Worm (Caenorhabditis elegans): ENCODE measurements around the gene T16G12.6.

T16G12.6 gene

ce11 chrIII:10069278-10069677, at the start of gene T16G12.6:
TSS of gene T16G12.6 (plus strand) at chrIII:10069578.
- TF ChIP-seq tab-1 (GFP tag; IDR thresholded peaks at IDR 0.05), result no peak
- no peak for TF ChIP-seq T22C8.4 (GFP tag; IDR thresholded peaks at IDR 0.05)
- TF ChIP-seq cog-1 (tag; optimal IDR thresholded peaks at IDR 0.05), result no peak
- no peak for TF ChIP-seq klf-2 (GFP tag; conservative IDR thresholded peaks at IDR 0.05)
- TF ChIP-seq flt-1 (GFP tag; IDR thresholded peaks at IDR 0.05), result no peak
- no peak for TF ChIP-seq ztf-29 (GFP tag; IDR thresholded peaks at IDR 0.05)
- TF ChIP-seq med-1 (GFP tag; optimal IDR thresholded peaks at IDR 0.05; ENCODE audit: insufficient read depth), result no peak
- TF ChIP-seq ref-1 (GFP tag; conservative IDR thresholded peaks at IDR 0.05), result no peak
- TF ChIP-seq ztf-23 (GFP tag; IDR thresholded peaks at IDR 0.05), result no peak

- TF ChIP-seq ref-1 (GFP tag; conservative IDR thresholded peaks at IDR 0.05), result no peak
- no peak for TF ChIP-seq T22C8.4 (GFP tag; IDR thresholded peaks at IDR 0.05)
- TF ChIP-seq cog-1 (tag; optimal IDR thresholded peaks at IDR 0.05), result no peak
- no peak for TF ChIP-seq med-1 (GFP tag; optimal IDR thresholded peaks at IDR 0.05; ENCODE audit: insufficient read depth)
- no peak for TF ChIP-seq klf-2 (GFP tag; conservative IDR thresholded peaks at IDR 0.05)
- no peak for TF ChIP-seq tab-1 (GFP tag; IDR thresholded peaks at IDR 0.05)
- no peak for TF ChIP-seq ztf-23 (GFP tag; IDR thresholded peaks at IDR 0.05)
- TF ChIP-seq ztf-29 (GFP tag; IDR thresholded peaks at IDR 0.05), result no peak
- TF ChIP-seq flt-1 (GFP tag; IDR thresholded peaks at IDR 0.05), result no peak
Observed at ce11 chrIII:10023452-10023851, 45.9 kb upstream of the T16G12.6 start, which contains the start of gene ins-21. TSS of gene ins-21 (plus strand) at chrIII:10023752.

DNA sequence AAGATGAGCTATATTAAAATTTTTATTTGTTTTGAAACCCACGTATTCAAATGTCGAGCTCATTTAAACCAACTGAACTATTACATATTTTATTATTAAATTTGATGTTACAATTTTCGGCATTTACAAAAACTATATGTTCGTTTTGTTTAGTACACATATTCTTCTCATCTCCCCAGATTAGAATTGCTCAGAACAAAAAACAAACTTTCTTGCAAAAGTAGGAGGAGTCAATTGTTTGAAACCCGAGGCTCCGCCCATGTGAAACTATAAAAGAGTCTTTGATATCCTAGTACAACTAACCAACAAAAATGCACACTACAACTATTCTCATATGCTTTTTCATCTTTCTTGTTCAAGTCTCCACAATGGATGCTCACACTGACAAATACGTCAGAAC, 43.4 kb upstream of the T16G12.6 start, which contains the start of gene ins-22:
Gene ins-22, plus strand, starts transcription at position 301 of the 400 bp plus-strand sequence.
- no peak for TF ChIP-seq cog-1 (tag; optimal IDR thresholded peaks at IDR 0.05)
- no peak for TF ChIP-seq flt-1 (GFP tag; IDR thresholded peaks at IDR 0.05)
- no peak for TF ChIP-seq klf-2 (GFP tag; conservative IDR thresholded peaks at IDR 0.05)
- TF ChIP-seq ztf-29 (GFP tag; IDR thresholded peaks at IDR 0.05), result no peak
- TF ChIP-seq T22C8.4 (GFP tag; IDR thresholded peaks at IDR 0.05), result no peak
- TF ChIP-seq ztf-23 (GFP tag; IDR thresholded peaks at IDR 0.05), result no peak
- TF ChIP-seq med-1 (GFP tag; optimal IDR thresholded peaks at IDR 0.05; ENCODE audit: insufficient read depth), result no peak
- TF ChIP-seq ref-1 (GFP tag; conservative IDR thresholded peaks at IDR 0.05), result no peak
- no peak for TF ChIP-seq tab-1 (GFP tag; IDR thresholded peaks at IDR 0.05)

DNA sequence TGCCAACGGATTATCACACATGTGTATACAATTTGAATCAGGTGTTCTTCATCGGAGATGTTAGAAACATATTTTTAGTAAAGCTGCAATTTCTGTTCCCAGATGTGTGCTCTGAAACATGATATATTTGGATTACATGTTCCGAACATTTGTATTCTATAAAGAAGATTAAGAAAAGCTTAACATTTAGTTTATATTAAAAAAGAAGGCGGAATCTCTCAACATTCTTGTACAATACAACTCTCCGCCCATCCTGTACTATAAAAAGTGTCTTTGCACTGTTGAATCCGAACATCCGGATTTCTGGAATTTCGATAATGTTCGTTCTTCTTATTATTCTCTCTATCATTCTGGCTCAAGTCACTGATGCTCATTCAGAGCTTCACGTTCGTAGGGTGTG, 41.4 kb upstream of the T16G12.6 start, which contains the start of gene ins-23:
Gene ins-23, plus strand, starts transcription at position 301 of the 400 bp plus-strand sequence.
- TF ChIP-seq ref-1 (GFP tag; conservative IDR thresholded peaks at IDR 0.05) (no peak), flt-1 (GFP tag; IDR thresholded peaks at IDR 0.05) (no peak), tab-1 (GFP tag; IDR thresholded peaks at IDR 0.05) (no peak), cog-1 (tag; optimal IDR thresholded peaks at IDR 0.05) (no peak), ztf-23 (GFP tag; IDR thresholded peaks at IDR 0.05) (no peak), ztf-29 (GFP tag; IDR thresholded peaks at IDR 0.05) (no peak), T22C8.4 (GFP tag; IDR thresholded peaks at IDR 0.05) (no peak), med-1 (GFP tag; optimal IDR thresholded peaks at IDR 0.05; ENCODE audit: insufficient read depth) (no peak), klf-2 (GFP tag; conservative IDR thresholded peaks at IDR 0.05) (no peak)

DNA sequence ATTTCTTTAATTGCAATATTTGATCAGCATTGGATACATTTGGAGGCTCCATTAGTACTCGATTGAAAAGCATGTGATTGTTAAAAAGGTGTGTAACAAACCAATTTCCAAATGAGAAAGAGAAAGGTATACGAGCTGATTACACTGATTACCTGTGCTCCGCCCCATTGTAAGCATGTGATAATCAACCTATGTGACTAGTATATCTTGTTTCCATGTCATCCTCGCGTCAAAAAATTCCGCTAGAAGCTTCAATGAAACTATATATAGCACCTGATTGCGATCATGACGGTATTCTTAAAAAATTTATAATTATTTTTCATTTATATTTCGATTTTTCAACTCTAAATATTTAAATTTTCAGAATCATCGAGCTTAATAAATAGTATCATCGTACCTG, 38.8 kb upstream of the T16G12.6 start, which contains the start of gene M04D8.4:
Gene M04D8.4, minus strand, starts transcription at position 101 of the 400 bp plus-strand sequence.
- TF ChIP-seq T22C8.4 (GFP tag; IDR thresholded peaks at IDR 0.05), result no peak
- TF ChIP-seq ref-1 (GFP tag; conservative IDR thresholded peaks at IDR 0.05), result no peak
- TF ChIP-seq flt-1 (GFP tag; IDR thresholded peaks at IDR 0.05), result no peak
- TF ChIP-seq klf-2 (GFP tag; conservative IDR thresholded peaks at IDR 0.05), result no peak
- TF ChIP-seq ztf-29 (GFP tag; IDR thresholded peaks at IDR 0.05), result no peak
- TF ChIP-seq med-1 (GFP tag; optimal IDR thresholded peaks at IDR 0.05; ENCODE audit: insufficient read depth), result no peak
- TF ChIP-seq tab-1 (GFP tag; IDR thresholded peaks at IDR 0.05), result no peak
- TF ChIP-seq cog-1 (tag; optimal IDR thresholded peaks at IDR 0.05), result no peak

DNA sequence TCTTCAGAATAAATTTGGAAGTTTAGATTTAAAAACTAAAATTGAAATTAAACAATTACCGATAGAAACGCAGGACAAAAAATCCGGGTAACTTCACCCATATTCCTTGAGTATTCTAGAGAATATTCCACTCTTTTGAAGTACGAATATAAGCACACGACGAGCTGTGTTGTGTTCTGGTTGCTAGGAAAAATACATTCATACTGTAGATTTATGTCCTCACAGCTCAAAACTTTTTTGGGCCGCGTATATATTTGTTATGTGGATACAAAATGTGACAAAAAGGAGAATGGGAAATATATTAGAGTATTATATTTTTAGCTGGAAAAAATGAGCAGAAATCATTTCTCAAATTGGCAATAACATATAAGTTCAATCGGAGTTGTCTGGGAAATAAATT, 36.2 kb upstream of the T16G12.6 start, which contains the start of gene M04D8.5:
Gene M04D8.5, minus strand, starts transcription at position 101 of the 400 bp plus-strand sequence.
- TF ChIP-seq T22C8.4 (GFP tag; IDR thresholded peaks at IDR 0.05), result no peak
- no peak for TF ChIP-seq ztf-29 (GFP tag; IDR thresholded peaks at IDR 0.05)
- TF ChIP-seq ref-1 (GFP tag; conservative IDR thresholded peaks at IDR 0.05), result no peak
- no peak for TF ChIP-seq ztf-23 (GFP tag; IDR thresholded peaks at IDR 0.05)
- no peak for TF ChIP-seq med-1 (GFP tag; optimal IDR thresholded peaks at IDR 0.05; ENCODE audit: insufficient read depth)
- TF ChIP-seq flt-1 (GFP tag; IDR thresholded peaks at IDR 0.05), result no peak
- no peak for TF ChIP-seq cog-1 (tag; optimal IDR thresholded peaks at IDR 0.05)
- no peak for TF ChIP-seq klf-2 (GFP tag; conservative IDR thresholded peaks at IDR 0.05)
- no peak for TF ChIP-seq tab-1 (GFP tag; IDR thresholded peaks at IDR 0.05)

DNA sequence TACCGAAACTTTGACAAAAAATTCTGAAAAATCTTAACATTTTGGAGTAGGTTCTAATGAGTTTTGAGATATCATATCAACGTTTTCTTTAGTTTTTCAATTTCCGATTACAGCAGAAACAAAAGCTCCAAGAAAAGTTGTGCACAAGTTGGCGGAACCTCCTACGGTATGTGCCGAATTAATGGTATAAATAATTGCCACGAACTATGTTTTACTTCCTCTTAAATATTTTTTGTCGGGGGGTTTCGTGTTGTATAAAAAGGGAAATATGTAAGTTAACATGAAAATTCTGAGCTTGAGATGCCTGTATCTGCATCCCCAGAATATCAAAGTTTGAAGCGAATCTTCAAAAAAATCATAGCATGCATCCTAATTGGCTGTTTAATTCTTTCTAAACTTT, 35.5 kb upstream of the T16G12.6 start, which contains the start of gene M04D8.8:
Gene M04D8.8, plus strand, starts transcription at position 301 of the 400 bp plus-strand sequence.
- no peak for TF ChIP-seq klf-2 (GFP tag; conservative IDR thresholded peaks at IDR 0.05)
- TF ChIP-seq cog-1 (tag; optimal IDR thresholded peaks at IDR 0.05), result no peak
- TF ChIP-seq tab-1 (GFP tag; IDR thresholded peaks at IDR 0.05), result no peak
- TF ChIP-seq T22C8.4 (GFP tag; IDR thresholded peaks at IDR 0.05), result no peak
- no peak for TF ChIP-seq ztf-29 (GFP tag; IDR thresholded peaks at IDR 0.05)

- TF ChIP-seq med-1 (GFP tag; optimal IDR thresholded peaks at IDR 0.05; ENCODE audit: insufficient read depth) (no peak), ztf-23 (GFP tag; IDR thresholded peaks at IDR 0.05) (no peak), cog-1 (tag; optimal IDR thresholded peaks at IDR 0.05) (no peak), ref-1 (GFP tag; conservative IDR thresholded peaks at IDR 0.05) (no peak), T22C8.4 (GFP tag; IDR thresholded peaks at IDR 0.05) (no peak), tab-1 (GFP tag; IDR thresholded peaks at IDR 0.05) (no peak), klf-2 (GFP tag; conservative IDR thresholded peaks at IDR 0.05) (no peak), flt-1 (GFP tag; IDR thresholded peaks at IDR 0.05) (no peak), ztf-29 (GFP tag; IDR thresholded peaks at IDR 0.05) (no peak)
Observed at ce11 chrIII:10035783-10036182, 33.6 kb upstream of the T16G12.6 start, which contains the start of gene xbx-3. TSS of gene xbx-3 (plus strand) at chrIII:10035945.

ce11 chrIII:10037150-10037549, 32.2 kb upstream of the T16G12.6 start, which contains the start of gene M04D8.7:
TSS of gene M04D8.7 (plus strand) at chrIII:10037450.
- TF ChIP-seq ref-1 (GFP tag; conservative IDR thresholded peaks at IDR 0.05), result no peak
- no peak for TF ChIP-seq ztf-29 (GFP tag; IDR thresholded peaks at IDR 0.05)
- TF ChIP-seq flt-1 (GFP tag; IDR thresholded peaks at IDR 0.05), result no peak
- TF ChIP-seq klf-2 (GFP tag; conservative IDR thresholded peaks at IDR 0.05), result no peak
- TF ChIP-seq T22C8.4 (GFP tag; IDR thresholded peaks at IDR 0.05), result no peak
- TF ChIP-seq cog-1 (tag; optimal IDR thresholded peaks at IDR 0.05), result no peak
- no peak for TF ChIP-seq tab-1 (GFP tag; IDR thresholded peaks at IDR 0.05)
- no peak for TF ChIP-seq ztf-23 (GFP tag; IDR thresholded peaks at IDR 0.05)
- TF ChIP-seq med-1 (GFP tag; optimal IDR thresholded peaks at IDR 0.05; ENCODE audit: insufficient read depth), result no peak

Measured in whole organism, midembryonic.